Fruit fly (Drosophila melanogaster) S2 (cell line): ENCODE measurements around the gene Gr22f.

ENCODE experiments used
- CG8478 ChIP-seq: fragments of >200 bp; optimal IDR thresholded peaks from 2 replicates; lab custom pipeline; 2018
- CTCF ChIP-seq, 2 experiments: fragments of >200 bp; optimal IDR thresholded peaks; 2 replicates each; lab custom pipeline; 2018

dm6 chr2L:1737057-1737581 lies 19.1 kb downstream of the Gr22f start:
- TF ChIP-seq CTCF (optimal IDR thresholded peaks at IDR 0.05; lab: Kevin White, UChicago) (no peak), CG8478 (no peak)
